Worm (Caenorhabditis elegans) whole organism, young adult: Measurements from ENCODE around the gene aqp-10.

Source experiments
- B0019.2 ChIP-seq: fragments of 200-800 bp; sonication (Bioruptor generic); conservative IDR thresholded peaks from 2 replicates; pipeline ENCODE4 v1.3.6; 2022; ENCODE audit warnings: missing genetic modification reagents, missing genetic modification characterization, missing compliant biosample characterization
- B0261.1 ChIP-seq: sonication (generic microtip); optimal IDR thresholded peaks from 2 replicates; lab custom pipeline; 2016; ENCODE audit warnings: mild to moderate bottlenecking, missing genetic modification characterization, moderate library complexity, missing compliant biosample characterization
- C17E4.6 ChIP-seq: fragments of 200-800 bp; sonication (Bioruptor generic); IDR thresholded peaks from 2 replicates; pipeline ENCODE4 v1.3.6; 2022; ENCODE audit warnings: missing genetic modification reagents, missing genetic modification characterization, missing compliant biosample characterization
- D2030.7 ChIP-seq: fragments of 200-800 bp; sonication (Bioruptor generic); IDR thresholded peaks from 2 replicates; pipeline ENCODE4 v1.3.6; 2022; ENCODE audit warnings: missing genetic modification reagents, missing genetic modification characterization, missing compliant biosample characterization
- F33H1.4 ChIP-seq: fragments of 200-800 bp; sonication (Bioruptor generic); IDR thresholded peaks from 2 replicates; pipeline ENCODE4 v1.3.6; 2022; ENCODE audit warnings: missing genetic modification reagents, missing genetic modification characterization, missing compliant biosample characterization
- F39B2.1 ChIP-seq: fragments of 200-800 bp; sonication (Bioruptor generic); IDR thresholded peaks from 2 replicates; pipeline ENCODE4 v1.3.6; 2022; ENCODE audit warnings: missing genetic modification reagents, missing genetic modification characterization, missing compliant biosample characterization
- K12H6.12 ChIP-seq: fragments of 200-800 bp; sonication (Bioruptor generic); optimal IDR thresholded peaks from 2 replicates; lab custom pipeline; 2018; ENCODE audit warnings: mild to moderate bottlenecking, missing genetic modification characterization, missing compliant biosample characterization
- Y53G8AR.9 ChIP-seq: fragments of 200-800 bp; sonication (Bioruptor generic); conservative IDR thresholded peaks from 2 replicates; pipeline ENCODE4 v1.3.6; 2022; ENCODE audit warnings: missing genetic modification reagents, missing genetic modification characterization, missing compliant biosample characterization
- Y95B8A.8 ChIP-seq: fragments of 200-800 bp; sonication (Bioruptor generic); IDR thresholded peaks from 2 replicates; pipeline ENCODE4 v1.3.6; 2022; ENCODE audit warnings: missing genetic modification reagents, missing genetic modification characterization, missing compliant biosample characterization
- attf-3 ChIP-seq: fragments of 200-800 bp; sonication (Bioruptor generic); conservative IDR thresholded peaks from 2 replicates; pipeline ENCODE4 v1.3.6; 2022; ENCODE audit warnings: missing genetic modification reagents, missing genetic modification characterization, missing compliant biosample characterization
- bed-2 ChIP-seq: fragments of 200-800 bp; sonication (Bioruptor generic); IDR thresholded peaks from 2 replicates; pipeline ENCODE4 v1.3.6; 2022; ENCODE audit warnings: missing genetic modification reagents, missing genetic modification characterization, missing compliant biosample characterization
- ceh-100 ChIP-seq: fragments of 200-800 bp; sonication (Bioruptor generic); IDR thresholded peaks from 2 replicates; pipeline ENCODE4 v1.3.6; 2022; ENCODE audit warnings: missing genetic modification reagents, missing genetic modification characterization, missing compliant biosample characterization
- ceh-40 ChIP-seq: fragments of 200-800 bp; sonication (Bioruptor generic); IDR thresholded peaks from 2 replicates; pipeline ENCODE4 v1.3.6; 2022; ENCODE audit warnings: missing genetic modification characterization, missing compliant biosample characterization
- ceh-58 ChIP-seq: fragments of 200-800 bp; sonication (Bioruptor generic); IDR thresholded peaks from 2 replicates; pipeline ENCODE4 v1.3.6; 2022; ENCODE audit warnings: missing genetic modification characterization, missing compliant biosample characterization
- ceh-91 ChIP-seq: fragments of 200-800 bp; sonication (Bioruptor generic); IDR thresholded peaks from 2 replicates; pipeline ENCODE4 v1.3.6; 2022; ENCODE audit warnings: missing genetic modification reagents, missing genetic modification characterization, missing compliant biosample characterization
- dox-1 ChIP-seq: fragments of 200-800 bp; sonication (Bioruptor generic); IDR thresholded peaks from 2 replicates; pipeline ENCODE4 v1.3.6; 2022; ENCODE audit warnings: missing genetic modification reagents, missing genetic modification characterization, missing compliant biosample characterization
- egrh-3 ChIP-seq: fragments of 200-800 bp; sonication (Bioruptor generic); IDR thresholded peaks from 2 replicates; pipeline ENCODE4 v1.3.6; 2022; ENCODE audit warnings: missing genetic modification reagents, missing genetic modification characterization, missing compliant biosample characterization
- hmg-1.2 ChIP-seq: fragments of 200-800 bp; sonication (Bioruptor generic); IDR thresholded peaks from 2 replicates; pipeline ENCODE4 v1.3.6; 2022; ENCODE audit warnings: missing genetic modification reagents, missing genetic modification characterization, missing compliant biosample characterization
- hmg-20 ChIP-seq: fragments of 200-800 bp; sonication (Bioruptor generic); IDR thresholded peaks from 2 replicates; pipeline ENCODE4 v1.3.6; 2022; ENCODE audit warnings: missing genetic modification reagents, missing genetic modification characterization, missing compliant biosample characterization
- hrde-1 ChIP-seq: sonication (generic microtip); optimal IDR thresholded peaks from 2 replicates; lab custom pipeline; 2016; ENCODE audit warnings: missing genetic modification characterization, mild to moderate bottlenecking, missing compliant biosample characterization, moderate library complexity, missing genotype, missing genetic modification reagents, borderline replicate concordance
- hsf-1 ChIP-seq: fragments of 200-800 bp; sonication (Bioruptor generic); IDR thresholded peaks from 2 replicates; pipeline ENCODE4 v1.3.6; 2022; ENCODE audit warnings: missing genetic modification reagents, missing genetic modification characterization, missing compliant biosample characterization
- lin-26 ChIP-seq: fragments of 200-800 bp; sonication (Bioruptor generic); IDR thresholded peaks from 2 replicates; pipeline ENCODE4 v1.3.6; 2022; ENCODE audit warnings: missing genetic modification reagents, missing genetic modification characterization, missing compliant biosample characterization
- lin-54 ChIP-seq: fragments of 200-800 bp; sonication (Bioruptor generic); optimal IDR thresholded peaks from 2 replicates; lab custom pipeline; 2018; ENCODE audit warnings: mild to moderate bottlenecking, missing genetic modification characterization, missing compliant biosample characterization
- madf-3 ChIP-seq: fragments of 200-800 bp; sonication (Bioruptor generic); IDR thresholded peaks from 2 replicates; pipeline ENCODE4 v1.3.6; 2022; ENCODE audit warnings: missing genetic modification reagents, missing genetic modification characterization, missing compliant biosample characterization
- madf-6 ChIP-seq: fragments of 200-800 bp; sonication (Bioruptor generic); IDR thresholded peaks from 2 replicates; pipeline ENCODE4 v1.3.6; 2022; ENCODE audit warnings: missing genetic modification reagents, missing genetic modification characterization, missing compliant biosample characterization
- madf-8 ChIP-seq: fragments of 200-800 bp; sonication (Bioruptor generic); conservative IDR thresholded peaks from 2 replicates; pipeline ENCODE4 v1.3.6; 2022; ENCODE audit warnings: missing genetic modification reagents, missing genetic modification characterization, missing compliant biosample characterization
- mcd-1 ChIP-seq: fragments of 200-800 bp; sonication (Bioruptor generic); IDR thresholded peaks from 2 replicates; pipeline ENCODE4 v1.3.6; 2022; ENCODE audit warnings: missing genetic modification reagents, missing genetic modification characterization, missing compliant biosample characterization
- nhr-120 ChIP-seq: fragments of 200-800 bp; sonication (Bioruptor generic); IDR thresholded peaks from 2 replicates; pipeline ENCODE4 v1.3.6; 2022; ENCODE audit warnings: missing genetic modification characterization, missing compliant biosample characterization
- nhr-179 ChIP-seq: sonication (generic microtip); optimal IDR thresholded peaks from 2 replicates; lab custom pipeline; 2016; ENCODE audit warnings: mild to moderate bottlenecking, missing genetic modification characterization, missing compliant biosample characterization
- pbrm-1 ChIP-seq: fragments of 200-800 bp; sonication (Bioruptor generic); IDR thresholded peaks from 2 replicates; pipeline ENCODE4 v1.3.6; 2022; ENCODE audit warnings: missing genetic modification reagents, missing genetic modification characterization, missing compliant biosample characterization
- rcor-1 ChIP-seq: fragments of 200-800 bp; sonication (Bioruptor generic); IDR thresholded peaks from 2 replicates; pipeline ENCODE4 v1.3.6; 2022; ENCODE audit warnings: missing genetic modification reagents, missing genetic modification characterization, missing compliant biosample characterization
- rpc-1 ChIP-seq, 2 experiments: fragments of 150-350 bp in 1 of 2; sonication (generic microtip) in 1 of 2; optimal IDR thresholded peaks; 2 replicates each; lab custom pipeline; 2014 to 2018; ENCODE audit warnings: missing biosample characterization in 1 of 2, missing genetic modification characterization in 1 of 2, missing genetic modification reagents in 1 of 2, missing genotype in 1 of 2
- snpc-3.4 ChIP-seq: sonication (generic microtip); optimal IDR thresholded peaks from 2 replicates; lab custom pipeline; 2017; ENCODE audit warnings: missing genetic modification characterization, mild to moderate bottlenecking, missing compliant biosample characterization, antibody characterized with exemption, moderate library complexity, missing genotype, missing genetic modification reagents
- snpc-4 ChIP-seq, 5 experiments: fragments of 150-350 bp in 1 of 5; sonication (generic microtip) in 4 of 5; optimal IDR thresholded peaks; 2 replicates each; lab custom pipeline; 2014 to 2018; ENCODE audit warnings: missing genetic modification characterization in 5 of 5, missing biosample characterization in 3 of 5, antibody characterized with exemption in 2 of 5, mild to moderate bottlenecking in 2 of 5, missing compliant biosample characterization in 2 of 5, missing genotype in 2 of 5, moderate library complexity in 2 of 5, missing genetic modification reagents in 1 of 5
- somi-1 ChIP-seq: fragments of 200-800 bp; sonication (Bioruptor generic); optimal IDR thresholded peaks from 2 replicates; lab custom pipeline; 2018; ENCODE audit warnings: mild to moderate bottlenecking, missing genetic modification characterization, missing compliant biosample characterization
- xnd-1 ChIP-seq: sonication (generic microtip); optimal IDR thresholded peaks from 2 replicates; lab custom pipeline; 2016; ENCODE audit warnings: missing genotype, missing genetic modification reagents, missing genetic modification characterization, missing compliant biosample characterization
- ztf-25 ChIP-seq: fragments of 200-800 bp; sonication (Bioruptor generic); IDR thresholded peaks from 2 replicates; pipeline ENCODE4 v1.3.6; 2022; ENCODE audit warnings: missing genetic modification reagents, missing genetic modification characterization, missing compliant biosample characterization
- ztf-28 ChIP-seq: fragments of 200-800 bp; sonication (Bioruptor generic); IDR thresholded peaks from 2 replicates; pipeline ENCODE4 v1.3.6; 2022; ENCODE audit warnings: missing genetic modification reagents, missing genetic modification characterization, missing compliant biosample characterization

Gene aqp-10

ce11 chrII:9725056-9725455 lies 44.6 kb downstream of the aqp-10 start:
- TF ChIP-seq ztf-25 (GFP tag; lab: Robert Waterston, UW) = no peak
- TF ChIP-seq K12H6.12 (tag; lab: Kevin White, UChicago) = no peak
- TF ChIP-seq rpc-1 (optimal IDR thresholded peaks at IDR 0.05; lab: Kevin White, UChicago) = no peak
- TF ChIP-seq rpc-1 (tag; optimal IDR thresholded peaks at IDR 0.05; lab: Kevin White, UChicago) = no peak
- TF ChIP-seq B0261.1 (tag; lab: Kevin White, UChicago) = no peak
- no peak for TF ChIP-seq bed-2 (GFP tag; lab: Robert Waterston, UW)
- no peak for TF ChIP-seq madf-8
- TF ChIP-seq nhr-179 (tag; lab: Kevin White, UChicago) = no peak

ce11 chrII:9724464-9724863 lies 45.2 kb downstream of the aqp-10 start, which contains the start of gene cutl-2:
Gene cutl-2, minus strand, starts transcription at chrII:9724673.
- TF ChIP-seq ceh-58 (GFP tag; lab: Robert Waterston, UW) (no peak), snpc-4 (GFP tag; optimal IDR thresholded peaks at IDR 0.05; lab: Kevin White, UChicago) (no peak), snpc-4 (tag; optimal IDR thresholded peaks at IDR 0.05; lab: Kevin White, UChicago) (no peak), hrde-1 (tag; lab: Kevin White, UChicago) (no peak), rcor-1 (GFP tag; lab: Robert Waterston, UW) (no peak), ceh-40 (GFP tag; lab: Robert Waterston, UW) (no peak), F39B2.1 (GFP tag; lab: Robert Waterston, UW) (no peak), somi-1 (no peak), ceh-100 (GFP tag; lab: Robert Waterston, UW) (no peak), lin-26 (GFP tag; lab: Robert Waterston, UW) (no peak), hmg-20 (no peak), nhr-120 (GFP tag; lab: Robert Waterston, UW) (no peak), snpc-3.4 (no peak), Y95B8A.8 (GFP tag; lab: Robert Waterston, UW) (no peak)

- TF ChIP-seq xnd-1 (tag; lab: Kevin White, UChicago) (peak; percentile 26), mcd-1 (peak; percentile 79), F33H1.4 (peak; percentile 84), hmg-1.2 (GFP tag; lab: Robert Waterston, UW) (peak; percentile 96), rcor-1 (GFP tag; lab: Robert Waterston, UW) (peak; percentile 75), lin-54 (GFP tag; lab: Kevin White, UChicago) (peak; percentile 23), dox-1 (GFP tag; lab: Robert Waterston, UW) (peak; percentile 85), hsf-1 (0 out of 2 replicates have a peak, but pooled peaks have one; percentile 32), madf-6 (GFP tag; lab: Robert Waterston, UW) (peak; percentile 92), ceh-91 (GFP tag; lab: Robert Waterston, UW) (peak; percentile 90), madf-8 (peak; percentile 87), attf-3 (GFP tag; lab: Robert Waterston, UW) (peak; percentile 82), B0019.2 (GFP tag; lab: Robert Waterston, UW) (peak; percentile 60; the same call in 1 of the 2 replicates), egrh-3 (GFP tag; lab: Robert Waterston, UW) (0 out of 2 replicates have a peak, but pooled peaks have one; percentile 12), Y53G8AR.9 (GFP tag; lab: Robert Waterston, UW) (0 out of 2 replicates have a peak, but pooled peaks have one; percentile 54), C17E4.6 (GFP tag; lab: Robert Waterston, UW) (peak; percentile 75; the same call in 1 of the 2 replicates), pbrm-1 (GFP tag; lab: Robert Waterston, UW) (peak; percentile 63; the same call in 1 of the 2 replicates), madf-3 (GFP tag; lab: Robert Waterston, UW) (peak; percentile 88; the same call in 1 of the 2 replicates), Y95B8A.8 (GFP tag; lab: Robert Waterston, UW) (0 out of 2 replicates have a peak, but pooled peaks have one; percentile 34), ztf-28 (peak; percentile 67; the same call in 1 of the 2 replicates), D2030.7 (GFP tag; lab: Robert Waterston, UW) (peak; percentile 90)
Observed at ce11 chrII:9718631-9719252, 50.9 kb downstream of the aqp-10 start, which contains the start of gene Y53C12A.11. Gene Y53C12A.11, minus strand, starts transcription at chrII:9718698.
